Worm (Caenorhabditis elegans): Measurements from ENCODE around the gene F48F7.5.
A peak's percentile ranks its signal among the peaks of the same experiment; 100 is the strongest.

F48F7.5 gene

ce11 chrX:13941865-13942264 is 33.6 kb upstream of the F48F7.5 start:
- TF ChIP-seq ZK546.5 (tag; optimal IDR thresholded peaks at IDR 0.05) (no peak), nhr-67 (tag; optimal IDR thresholded peaks at IDR 0.05) (no peak), nfya-1 (tag; optimal IDR thresholded peaks at IDR 0.05; ENCODE audit: insufficient read depth) (no peak)

ce11 chrX:13944184-13944583 is 31.3 kb upstream of the F48F7.5 start:
- TF ChIP-seq fkh-2 (tag; optimal IDR thresholded peaks at IDR 0.05), result no peak
- TF ChIP-seq R02D3.7 (tag; optimal IDR thresholded peaks at IDR 0.05), result no peak
- TF ChIP-seq hmg-11 (tag; optimal IDR thresholded peaks at IDR 0.05), result no peak
- TF ChIP-seq zag-1 (tag; optimal IDR thresholded peaks at IDR 0.05), result no peak
- no peak for TF ChIP-seq tbx-2 (tag; optimal IDR thresholded peaks at IDR 0.05)
- TF ChIP-seq pqm-1 (tag; optimal IDR thresholded peaks at IDR 0.05), result no peak
- no peak for TF ChIP-seq unc-39 (tag; optimal IDR thresholded peaks at IDR 0.05)

- no peak for TF ChIP-seq nhr-28 (tag; optimal IDR thresholded peaks at IDR 0.05)
- TF ChIP-seq fkh-10 (GFP tag; optimal IDR thresholded peaks at IDR 0.05), result no peak
- TF ChIP-seq pqm-1 (tag; optimal IDR thresholded peaks at IDR 0.05), result no peak
- TF ChIP-seq elt-3 (tag; optimal IDR thresholded peaks at IDR 0.05), result no peak
- TF ChIP-seq jun-1 (tag; optimal IDR thresholded peaks at IDR 0.05), result no peak
- TF ChIP-seq hmg-11 (tag; optimal IDR thresholded peaks at IDR 0.05), result no peak
- TF ChIP-seq ceh-82 (tag; optimal IDR thresholded peaks at IDR 0.05), result no peak
- no peak for TF ChIP-seq elt-2 (tag; optimal IDR thresholded peaks at IDR 0.05)
- no peak for TF ChIP-seq snpc-4 (tag; optimal IDR thresholded peaks at IDR 0.05)
- no peak for TF ChIP-seq zag-1 (tag; optimal IDR thresholded peaks at IDR 0.05)
- no peak for TF ChIP-seq aly-2 (tag; optimal IDR thresholded peaks at IDR 0.05)
- TF ChIP-seq R02D3.7 (tag; optimal IDR thresholded peaks at IDR 0.05), result no peak
These were observed 30.4 kb upstream of the F48F7.5 start for ce11 chrX:13945090-13945489.

- TF ChIP-seq lsy-12 (tag; optimal IDR thresholded peaks at IDR 0.05) (no peak), lin-15B (tag; optimal IDR thresholded peaks at IDR 0.05) (peak; percentile 65), daf-12 (tag; optimal IDR thresholded peaks at IDR 0.05) (no peak), mdl-1 (tag; optimal IDR thresholded peaks at IDR 0.05) (peak; percentile 36), ceh-9 (tag; optimal IDR thresholded peaks at IDR 0.05) (no peak), fkh-10 (GFP tag; optimal IDR thresholded peaks at IDR 0.05) (peak; percentile 58), sea-2 (GFP tag; optimal IDR thresholded peaks at IDR 0.05) (no peak), pqm-1 (tag; optimal IDR thresholded peaks at IDR 0.05) (no peak), nhr-25 (tag; optimal IDR thresholded peaks at IDR 0.05) (no peak), ceh-28 (tag; optimal IDR thresholded peaks at IDR 0.05) (no peak), nhr-11 (tag; optimal IDR thresholded peaks at IDR 0.05) (no peak), nhr-67 (tag; optimal IDR thresholded peaks at IDR 0.05) (no peak), nhr-12 (tag; optimal IDR thresholded peaks at IDR 0.05) (no peak), nhr-237 (tag; optimal IDR thresholded peaks at IDR 0.05) (no peak), egl-27 (tag; optimal IDR thresholded peaks at IDR 0.05) (no peak), nfya-1 (tag; optimal IDR thresholded peaks at IDR 0.05; ENCODE audit: insufficient read depth) (peak; percentile 83), ama-1 (optimal IDR thresholded peaks at IDR 0.05) (no peak), ceh-16 (tag; optimal IDR thresholded peaks at IDR 0.05) (no peak), nhr-43 (tag; optimal IDR thresholded peaks at IDR 0.05; ENCODE audit: poor library complexity, severe bottlenecking) (no peak), lin-39 (tag; optimal IDR thresholded peaks at IDR 0.05) (peak; percentile 94), snpc-4 (tag; optimal IDR thresholded peaks at IDR 0.05) (peak; percentile 84), egl-5 (tag; optimal IDR thresholded peaks at IDR 0.05) (no peak), eor-1 (tag; optimal IDR thresholded peaks at IDR 0.05) (no peak), unc-62 (GFP tag; optimal IDR thresholded peaks at IDR 0.05) (peak; percentile 31), hmg-11 (tag; optimal IDR thresholded peaks at IDR 0.05) (peak; percentile 92), fos-1 (tag; optimal IDR thresholded peaks at IDR 0.05) (no peak), pha-4 (tag; optimal IDR thresholded peaks at IDR 0.05) (peak; percentile 32), mml-1 (tag; optimal IDR thresholded peaks at IDR 0.05) (no peak), ZK546.5 (tag; optimal IDR thresholded peaks at IDR 0.05) (no peak), ceh-82 (tag; optimal IDR thresholded peaks at IDR 0.05) (no peak), skn-1 (tag; optimal IDR thresholded peaks at IDR 0.05) (no peak), aly-2 (tag; optimal IDR thresholded peaks at IDR 0.05) (no peak), nhr-28 (tag; optimal IDR thresholded peaks at IDR 0.05) (no peak), fkh-2 (tag; optimal IDR thresholded peaks at IDR 0.05) (no peak), zag-1 (tag; optimal IDR thresholded peaks at IDR 0.05) (no peak), ztf-4 (tag; optimal IDR thresholded peaks at IDR 0.05) (no peak), nhr-76 (tag; optimal IDR thresholded peaks at IDR 0.05) (no peak), tbx-2 (tag; optimal IDR thresholded peaks at IDR 0.05) (peak; percentile 50), ztf-11 (tag; optimal IDR thresholded peaks at IDR 0.05) (no peak), jun-1 (tag; optimal IDR thresholded peaks at IDR 0.05) (no peak), nhr-23 (tag; optimal IDR thresholded peaks at IDR 0.05) (no peak), elt-1 (tag; optimal IDR thresholded peaks at IDR 0.05) (no peak), nhr-77 (tag; optimal IDR thresholded peaks at IDR 0.05) (no peak), elt-3 (tag; optimal IDR thresholded peaks at IDR 0.05) (no peak)
These were observed 29.9 kb upstream of the F48F7.5 start for ce11 chrX:13945524-13945923.

Measured in whole organism, L3 larva.